Worm (Caenorhabditis elegans) whole organism, L4 larva: Measurements from ENCODE around the gene cdh-1.

ENCODE experiments used
- D1046.2 ChIP-seq: fragments of 200-800 bp; sonication (Bioruptor generic); IDR thresholded peaks from 2 replicates; pipeline ENCODE4 v1.3.6; 2022; ENCODE audit warnings: missing genetic modification characterization, missing compliant biosample characterization
- F26F4.8 ChIP-seq: fragments of 200-800 bp; sonication (Bioruptor generic); conservative IDR thresholded peaks from 2 replicates; pipeline ENCODE4 v1.3.6; 2022; ENCODE audit warnings: missing genetic modification characterization, missing compliant biosample characterization
- F37D6.2 ChIP-seq: sonication (generic microtip); optimal IDR thresholded peaks from 2 replicates; lab custom pipeline; 2016; ENCODE audit warnings: mild to moderate bottlenecking, missing genetic modification characterization, missing compliant biosample characterization
- Y5F2A.4 ChIP-seq: fragments of 200-800 bp; sonication (Bioruptor generic); optimal IDR thresholded peaks from 2 replicates; lab custom pipeline; 2018; ENCODE audit warnings: mild to moderate bottlenecking, missing genetic modification characterization, missing compliant biosample characterization
- aha-1 ChIP-seq: fragments of 150-350 bp; peaks from one replicate; lab custom pipeline; 2014; ENCODE audit warnings: missing biosample characterization, missing genetic modification characterization
- ama-1 ChIP-seq: fragments of 150-350 bp; optimal IDR thresholded peaks from 2 replicates; lab custom pipeline; 2014; ENCODE audit warnings: inconsistent platforms, mixed read lengths
- arid-1 ChIP-seq: fragments of 200-800 bp; sonication (Bioruptor generic); conservative IDR thresholded peaks from 2 replicates; pipeline ENCODE4 v1.3.6; 2022; ENCODE audit warnings: missing genetic modification reagents, missing genetic modification characterization, missing compliant biosample characterization
- attf-4 ChIP-seq: sonication (generic microtip); optimal IDR thresholded peaks from 3 replicates; lab custom pipeline; 2017; ENCODE audit warnings: missing biosample characterization, missing genetic modification characterization
- ceh-32 ChIP-seq: sonication (generic microtip); optimal IDR thresholded peaks from 2 replicates; lab custom pipeline; 2016; ENCODE audit warnings: mild to moderate bottlenecking, missing genetic modification characterization, missing compliant biosample characterization; ENCODE audit not compliant: poor library complexity
- ces-1 ChIP-seq: fragments of 150-350 bp; sonication (generic microtip); optimal IDR thresholded peaks from 4 replicates; lab custom pipeline; 2014; ENCODE audit warnings: missing biosample characterization, missing genetic modification reagents, missing genetic modification characterization
- ctbp-1 ChIP-seq: fragments of 200-800 bp; sonication (Bioruptor generic); IDR thresholded peaks from 2 replicates; pipeline ENCODE4 v1.3.6; 2022; ENCODE audit warnings: missing genetic modification reagents, missing genetic modification characterization, missing compliant biosample characterization
- daf-12 ChIP-seq: fragments of 150-350 bp; optimal IDR thresholded peaks from 2 replicates; lab custom pipeline; 2014; ENCODE audit warnings: missing biosample characterization, missing genetic modification reagents, missing genetic modification characterization
- daf-19 ChIP-seq: fragments of 200-800 bp; sonication (Bioruptor generic); conservative IDR thresholded peaks from 2 replicates; pipeline ENCODE4 v1.3.6; 2022; ENCODE audit warnings: missing genetic modification characterization, missing compliant biosample characterization
- dmd-9 ChIP-seq: fragments of 200-800 bp; sonication (Bioruptor generic); IDR thresholded peaks from 2 replicates; pipeline ENCODE4 v1.3.6; 2022; ENCODE audit warnings: missing genetic modification reagents, missing genetic modification characterization, missing compliant biosample characterization
- dpl-1 ChIP-seq: fragments of 150-350 bp; optimal IDR thresholded peaks from 2 replicates; lab custom pipeline; 2014; ENCODE audit warnings: missing biosample characterization, missing genetic modification reagents, missing genetic modification characterization
- duxl-1 ChIP-seq: sonication (generic microtip); optimal IDR thresholded peaks from 2 replicates; lab custom pipeline; 2016; ENCODE audit warnings: mild to moderate bottlenecking, missing genetic modification characterization, moderate library complexity, missing compliant biosample characterization; ENCODE audit not compliant: poor library complexity
- fkh-10 ChIP-seq: fragments of 150-350 bp; optimal IDR thresholded peaks from 2 replicates; lab custom pipeline; 2014; ENCODE audit warnings: missing biosample characterization, missing genetic modification reagents, missing genetic modification characterization
- hlh-30 ChIP-seq: sonication (generic microtip); optimal IDR thresholded peaks from 2 replicates; lab custom pipeline; 2017; ENCODE audit warnings: antibody characterized with exemption, mild to moderate bottlenecking, missing genetic modification characterization, missing compliant biosample characterization; ENCODE audit not compliant: insufficient read depth
- lin-39 ChIP-seq: fragments of 150-350 bp; optimal IDR thresholded peaks from 2 replicates; lab custom pipeline; 2014; ENCODE audit warnings: missing biosample characterization, missing genetic modification reagents, missing genetic modification characterization
- lir-3 ChIP-seq: sonication (generic microtip); optimal IDR thresholded peaks from 2 replicates; lab custom pipeline; 2016; ENCODE audit warnings: mild to moderate bottlenecking, missing genetic modification characterization, missing compliant biosample characterization
- madf-5 ChIP-seq, 2 experiments: fragments of 200-800 bp; sonication (Bioruptor generic); IDR thresholded peaks; 2 replicates each; pipeline ENCODE4 v1.3.6; 2022; ENCODE audit warnings: missing compliant biosample characterization in 2 of 2, missing genetic modification characterization in 2 of 2
- nhr-25 ChIP-seq: sonication (generic microtip); optimal IDR thresholded peaks from 2 replicates; lab custom pipeline; 2017; ENCODE audit warnings: missing genetic modification characterization, mild to moderate bottlenecking, missing compliant biosample characterization, antibody characterized with exemption, moderate library complexity, borderline replicate concordance; ENCODE audit not compliant: insufficient read depth
- nhr-41 ChIP-seq: fragments of 200-800 bp; sonication (Bioruptor generic); IDR thresholded peaks from 2 replicates; pipeline ENCODE4 v1.3.6; 2022; ENCODE audit warnings: missing genetic modification reagents, missing genetic modification characterization, missing compliant biosample characterization
- nhr-48 ChIP-seq: sonication (generic microtip); optimal IDR thresholded peaks from 2 replicates; lab custom pipeline; 2016; ENCODE audit warnings: mild to moderate bottlenecking, missing genetic modification characterization, missing compliant biosample characterization
- pqm-1 ChIP-seq: sonication (generic microtip); optimal IDR thresholded peaks from 2 replicates; lab custom pipeline; 2017; ENCODE audit warnings: missing biosample characterization, missing genetic modification characterization
- sdz-12 ChIP-seq: fragments of 200-800 bp; sonication (Bioruptor generic); optimal IDR thresholded peaks from 2 replicates; lab custom pipeline; 2018; ENCODE audit warnings: mild to moderate bottlenecking, missing genetic modification characterization, missing compliant biosample characterization
- tra-1 ChIP-seq: fragments of 200-800 bp; sonication (Bioruptor generic); IDR thresholded peaks from 2 replicates; pipeline ENCODE4 v1.3.6; 2022; ENCODE audit warnings: missing genetic modification reagents, missing genetic modification characterization, missing compliant biosample characterization
- unc-39 ChIP-seq: sonication (generic microtip); optimal IDR thresholded peaks from 2 replicates; lab custom pipeline; 2017; ENCODE audit warnings: missing biosample characterization, missing genetic modification characterization
- unc-62 ChIP-seq, 3 experiments: fragments of 150-350 bp in 1 of 3; sonication (generic microtip); optimal IDR thresholded peaks in 2 of 3; peaks in 1 of 3; 1 replicate in 1 of 3; 2 replicates in 2 of 3; lab custom pipeline; 2014 to 2017; ENCODE audit warnings: missing biosample characterization in 3 of 3, missing genetic modification characterization in 3 of 3, missing genetic modification reagents in 3 of 3, missing genotype in 1 of 3
- zag-1 ChIP-seq: fragments of 150-350 bp; optimal IDR thresholded peaks from 2 replicates; lab custom pipeline; 2014; ENCODE audit warnings: missing biosample characterization, missing genetic modification characterization
- zfp-3 ChIP-seq: fragments of 200-800 bp; sonication (Bioruptor generic); conservative IDR thresholded peaks from 2 replicates; pipeline ENCODE4 v1.3.6; 2022; ENCODE audit warnings: missing genetic modification reagents, missing genetic modification characterization, missing compliant biosample characterization
- zip-2 ChIP-seq: fragments of 150-350 bp; optimal IDR thresholded peaks from 2 replicates; lab custom pipeline; 2014; ENCODE audit warnings: missing biosample characterization, missing genetic modification characterization

cdh-1 gene

DNA sequence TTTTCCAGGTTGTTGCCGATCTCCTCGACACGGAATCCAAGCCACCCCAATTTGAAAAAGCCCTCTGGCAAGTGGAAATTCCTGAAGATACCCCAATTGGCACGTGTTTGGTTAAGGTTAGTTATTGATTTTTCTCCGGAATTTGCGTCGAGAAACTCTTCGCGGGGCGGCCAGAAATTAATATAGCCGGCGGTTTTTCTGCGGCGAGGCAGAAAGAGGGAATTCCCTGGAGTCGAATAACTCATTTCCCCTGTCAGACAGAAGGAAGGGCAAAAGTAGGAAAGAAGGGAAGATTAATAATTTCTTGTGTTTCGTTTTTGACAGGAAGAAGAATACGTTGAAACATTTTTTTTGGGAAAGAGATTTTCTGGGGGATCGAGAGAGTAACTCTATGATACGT is 7.9 kb downstream of the cdh-1 start:
- peak; percentile 84 for TF ChIP-seq aha-1 (tag; lab: Kevin White, UChicago)
- TF ChIP-seq unc-62 (GFP tag; optimal IDR thresholded peaks at IDR 0.05 in 1 of 2; lab: Kevin White, UChicago), result peak in 1 of 2 experiments; percentile 93
- TF ChIP-seq unc-62 (tag; optimal IDR thresholded peaks at IDR 0.05; lab: Kevin White, UChicago), result no peak
- no peak for TF ChIP-seq madf-5 (GFP tag; IDR thresholded peaks at IDR 0.05; lab: Robert Waterston, UW)
- TF ChIP-seq F26F4.8, result no peak
- TF ChIP-seq D1046.2 (GFP tag; lab: Robert Waterston, UW), result no peak
- no peak for TF ChIP-seq fkh-10 (GFP tag; lab: Kevin White, UChicago)
- TF ChIP-seq attf-4 (tag; lab: Kevin White, UChicago), result no peak
- TF ChIP-seq nhr-25 (tag; lab: Kevin White, UChicago), result no peak
- TF ChIP-seq nhr-41 (GFP tag; lab: Robert Waterston, UW), result no peak
- no peak for TF ChIP-seq pqm-1
- TF ChIP-seq hlh-30 (tag; lab: Kevin White, UChicago), result no peak
- TF ChIP-seq zip-2 (tag; lab: Kevin White, UChicago), result no peak
- no peak for TF ChIP-seq ctbp-1 (GFP tag; lab: Robert Waterston, UW)
- 0 out of 2 replicates have a peak, but pooled peaks have one; percentile 52 for TF ChIP-seq tra-1 (GFP tag; lab: Robert Waterston, UW)
- TF ChIP-seq ceh-32 (tag; lab: Kevin White, UChicago), result no peak

- TF ChIP-seq dpl-1 (GFP tag; lab: Kevin White, UChicago) (no peak), arid-1 (GFP tag; lab: Robert Waterston, UW) (no peak), zag-1 (no peak), duxl-1 (tag; lab: Kevin White, UChicago) (no peak), F37D6.2 (tag; lab: Kevin White, UChicago) (no peak), Y5F2A.4 (GFP tag; lab: Kevin White, UChicago) (no peak), nhr-48 (tag; lab: Kevin White, UChicago) (no peak), dmd-9 (GFP tag; lab: Robert Waterston, UW) (no peak)
- TF ChIP-seq, all 104 proteins: peak for 0
These were observed 9.6 kb downstream of the cdh-1 start for ce11 chrIII:2920281-2920680.

DNA sequence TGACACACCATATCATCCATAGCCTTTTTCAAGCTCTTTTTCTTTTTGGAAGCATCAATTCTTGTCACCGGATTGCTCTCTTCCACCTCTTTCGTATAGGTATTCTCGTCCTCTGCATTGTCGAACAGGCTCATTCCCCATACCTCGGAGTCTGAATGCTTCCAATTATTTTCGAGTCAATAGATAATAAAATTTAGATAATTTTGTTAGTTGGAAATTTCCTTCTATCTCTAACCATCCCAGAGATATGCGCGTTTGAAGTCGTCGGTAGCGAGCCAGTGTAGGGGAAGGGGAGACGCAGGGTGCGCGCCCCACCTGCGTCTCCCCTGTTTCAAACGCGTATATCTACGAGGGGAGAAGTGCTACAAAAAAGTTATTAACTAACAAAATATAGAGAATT is 10.2 kb downstream of the cdh-1 start:
- TF ChIP-seq ces-1 (GFP tag; lab: Kevin White, UChicago) (peak; percentile 61), daf-12 (tag; lab: Kevin White, UChicago) (no peak)
- TF ChIP-seq, all 104 proteins: peak for 1

DNA sequence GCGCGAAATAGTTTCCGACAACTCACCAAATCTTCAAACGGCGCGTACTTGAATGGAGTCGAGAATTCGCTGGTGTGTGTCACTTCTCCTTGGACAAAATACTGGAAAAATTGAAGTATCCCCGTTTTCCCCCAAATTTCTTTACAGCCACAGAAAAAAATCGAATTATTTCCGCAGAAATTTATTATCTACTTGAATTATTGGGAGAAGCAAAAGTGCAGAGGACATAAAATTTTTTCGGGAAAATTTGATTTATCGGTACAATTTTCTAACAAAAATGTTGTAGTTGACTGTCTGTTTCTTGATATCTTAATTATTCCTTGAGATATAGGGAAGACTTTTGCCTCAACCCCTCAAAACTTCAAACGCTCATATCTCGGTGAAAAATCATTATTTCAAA is 12.3 kb downstream of the cdh-1 start, which contains the start of gene R10F2.4:
R10F2.4 (minus strand) TSS at position 101 of the 400 bp plus-strand sequence.
- TF ChIP-seq unc-39 (no peak), lir-3 (tag; lab: Kevin White, UChicago) (no peak), sdz-12 (GFP tag; lab: Kevin White, UChicago) (no peak), lin-39 (tag; lab: Kevin White, UChicago) (no peak), F37D6.2 (tag; lab: Kevin White, UChicago) (no peak), daf-19 (no peak), zfp-3 (GFP tag; lab: Robert Waterston, UW) (no peak)

DNA sequence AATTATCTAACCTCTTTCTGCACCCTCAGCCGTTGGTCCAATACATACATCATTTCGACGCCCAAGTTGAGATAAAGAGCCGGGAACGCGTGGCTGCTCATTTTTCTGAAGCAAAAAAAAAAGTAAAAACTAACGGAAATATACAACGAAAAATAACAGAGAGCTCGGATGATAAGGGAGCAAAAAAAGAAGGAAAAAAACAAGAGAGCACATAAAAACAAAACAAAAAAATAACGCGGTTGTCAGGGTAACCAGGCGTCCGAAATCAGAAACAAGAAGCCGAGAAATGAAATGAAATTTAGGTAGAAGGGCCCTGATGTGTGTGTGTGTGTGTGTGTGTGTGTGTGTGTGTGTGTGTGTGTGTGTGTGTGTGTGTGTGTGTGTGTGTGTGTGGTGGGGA is 14.0 kb downstream of the cdh-1 start, which contains the start of gene R10F2.5:
R10F2.5 (minus strand) TSS at position 101 of the 400 bp plus-strand sequence.
- TF ChIP-seq unc-62 (GFP tag; optimal IDR thresholded peaks at IDR 0.05 in 1 of 2; lab: Kevin White, UChicago), result no peak
- TF ChIP-seq unc-62 (tag; optimal IDR thresholded peaks at IDR 0.05; lab: Kevin White, UChicago), result no peak
- TF ChIP-seq ama-1, result no peak
